Worm (Caenorhabditis elegans) whole organism, young adult: ENCODE measurements around the gene C46G7.5.
A peak's percentile ranks its signal among the peaks of the same experiment; 100 is the strongest.
"Not testable (repeated sequence)": the region's sequence is repeated elsewhere in the genome, so short reads cannot be mapped to it uniquely, and the experiment has no call there.

ENCODE experiments used
- B0261.1 ChIP-seq: sonication (generic microtip); optimal IDR thresholded peaks from 2 replicates; lab custom pipeline; 2016; ENCODE audit warnings: mild to moderate bottlenecking, missing genetic modification characterization, moderate library complexity, missing compliant biosample characterization
- F10E7.11 ChIP-seq: sonication (generic microtip); optimal IDR thresholded peaks from 2 replicates; lab custom pipeline; 2017; ENCODE audit warnings: mild to moderate bottlenecking, missing genetic modification characterization, moderate library complexity, missing compliant biosample characterization
- F23B12.7 ChIP-seq: sonication (generic microtip); optimal IDR thresholded peaks from 2 replicates; lab custom pipeline; 2017; ENCODE audit warnings: missing genetic modification characterization, mild to moderate bottlenecking, missing compliant biosample characterization, antibody characterized with exemption, moderate library complexity; ENCODE audit not compliant: insufficient read depth
- F37B4.10 ChIP-seq: fragments of 200-800 bp; sonication (Bioruptor generic); IDR thresholded peaks from 2 replicates; pipeline ENCODE4 v1.3.6; 2022; ENCODE audit warnings: missing genetic modification characterization, missing compliant biosample characterization
- F55B11.4 ChIP-seq: sonication (generic microtip); optimal IDR thresholded peaks from 2 replicates; lab custom pipeline; 2016; ENCODE audit warnings: missing compliant biosample characterization, missing genetic modification characterization, borderline replicate concordance; ENCODE audit not compliant: insufficient read depth
- F57A8.1 ChIP-seq: fragments of 200-800 bp; sonication (Bioruptor generic); optimal IDR thresholded peaks from 2 replicates; lab custom pipeline; 2018; ENCODE audit warnings: mild to moderate bottlenecking, missing genetic modification characterization, moderate library complexity, missing compliant biosample characterization
- T26A5.8 ChIP-seq: sonication (generic microtip); optimal IDR thresholded peaks from 2 replicates; lab custom pipeline; 2016; ENCODE audit warnings: missing genetic modification characterization, missing compliant biosample characterization
- Y53F4B.3 ChIP-seq: fragments of 200-800 bp; sonication (Bioruptor generic); IDR thresholded peaks from 2 replicates; pipeline ENCODE4 v1.3.6; 2022; ENCODE audit warnings: missing genetic modification reagents, missing genetic modification characterization, missing compliant biosample characterization
- Y67H2A.10 ChIP-seq: fragments of 200-800 bp; sonication (Bioruptor generic); conservative IDR thresholded peaks from 2 replicates; pipeline ENCODE4 v1.3.6; 2022; ENCODE audit warnings: missing genetic modification reagents, missing genetic modification characterization, missing compliant biosample characterization
- akir-1 ChIP-seq: fragments of 200-800 bp; sonication (Bioruptor generic); optimal IDR thresholded peaks from 2 replicates; lab custom pipeline; 2018; ENCODE audit warnings: mild to moderate bottlenecking, missing genetic modification characterization, moderate library complexity, missing compliant biosample characterization
- aptf-3 ChIP-seq: fragments of 200-800 bp; sonication (Bioruptor generic); IDR thresholded peaks from 2 replicates; pipeline ENCODE4 v1.3.6; 2022; ENCODE audit warnings: missing genetic modification characterization, missing compliant biosample characterization
- attf-5 ChIP-seq: fragments of 200-800 bp; sonication (Bioruptor generic); optimal IDR thresholded peaks from 2 replicates; lab custom pipeline; 2018; ENCODE audit warnings: mild to moderate bottlenecking, missing genetic modification characterization, missing compliant biosample characterization
- attf-6 ChIP-seq: fragments of 200-800 bp; sonication (Bioruptor generic); IDR thresholded peaks from 2 replicates; pipeline ENCODE4 v1.3.6; 2022; ENCODE audit warnings: missing genetic modification reagents, missing genetic modification characterization, missing compliant biosample characterization
- bed-2 ChIP-seq: fragments of 200-800 bp; sonication (Bioruptor generic); IDR thresholded peaks from 2 replicates; pipeline ENCODE4 v1.3.6; 2022; ENCODE audit warnings: missing genetic modification reagents, missing genetic modification characterization, missing compliant biosample characterization
- cebp-2 ChIP-seq: fragments of 200-800 bp; sonication (Bioruptor generic); IDR thresholded peaks from 2 replicates; pipeline ENCODE4 v1.3.6; 2022; ENCODE audit warnings: missing genetic modification characterization, missing compliant biosample characterization
- ceh-27 ChIP-seq: fragments of 200-800 bp; sonication (Bioruptor generic); optimal IDR thresholded peaks from 2 replicates; lab custom pipeline; 2018; ENCODE audit warnings: mild to moderate bottlenecking, missing genetic modification characterization, moderate library complexity, missing compliant biosample characterization
- die-1 ChIP-seq: sonication (generic microtip); optimal IDR thresholded peaks from 2 replicates; lab custom pipeline; 2016; ENCODE audit warnings: missing genotype, mild to moderate bottlenecking, missing genetic modification characterization, missing compliant biosample characterization
- egl-18 ChIP-seq: fragments of 200-800 bp; sonication (Bioruptor generic); IDR thresholded peaks from 2 replicates; pipeline ENCODE4 v1.3.6; 2022; ENCODE audit warnings: missing genetic modification reagents, missing genetic modification characterization, missing compliant biosample characterization
- egl-44 ChIP-seq: fragments of 200-800 bp; sonication (Bioruptor generic); IDR thresholded peaks from 2 replicates; pipeline ENCODE4 v1.3.6; 2022; ENCODE audit warnings: missing genetic modification reagents, missing genetic modification characterization, missing compliant biosample characterization
- fkh-3 ChIP-seq: sonication (generic microtip); optimal IDR thresholded peaks from 2 replicates; lab custom pipeline; 2016; ENCODE audit warnings: mild to moderate bottlenecking, missing genetic modification characterization, missing compliant biosample characterization
- hlh-26 ChIP-seq: fragments of 200-800 bp; sonication (Bioruptor generic); conservative IDR thresholded peaks from 2 replicates; pipeline ENCODE4 v1.3.6; 2022; ENCODE audit warnings: missing genetic modification reagents, missing genetic modification characterization, missing compliant biosample characterization
- hmg-1.2 ChIP-seq: fragments of 200-800 bp; sonication (Bioruptor generic); IDR thresholded peaks from 2 replicates; pipeline ENCODE4 v1.3.6; 2022; ENCODE audit warnings: missing genetic modification reagents, missing genetic modification characterization, missing compliant biosample characterization
- lin-26 ChIP-seq: fragments of 200-800 bp; sonication (Bioruptor generic); IDR thresholded peaks from 2 replicates; pipeline ENCODE4 v1.3.6; 2022; ENCODE audit warnings: missing genetic modification reagents, missing genetic modification characterization, missing compliant biosample characterization
- lsl-1 ChIP-seq: fragments of 200-800 bp; sonication (Bioruptor generic); optimal IDR thresholded peaks from 2 replicates; lab custom pipeline; 2018; ENCODE audit warnings: mild to moderate bottlenecking, missing genetic modification characterization, moderate library complexity, missing compliant biosample characterization
- madf-10 ChIP-seq: sonication (generic microtip); optimal IDR thresholded peaks from 2 replicates; lab custom pipeline; 2016; ENCODE audit warnings: mild to moderate bottlenecking, missing genetic modification characterization, missing compliant biosample characterization
- mes-4 ChIP-seq: sonication (generic microtip); optimal IDR thresholded peaks from 2 replicates; lab custom pipeline; 2016; ENCODE audit warnings: missing genotype, missing genetic modification characterization, missing compliant biosample characterization
- nhr-80 ChIP-seq: sonication (generic microtip); optimal IDR thresholded peaks from 2 replicates; lab custom pipeline; 2016; ENCODE audit warnings: missing genetic modification characterization, missing compliant biosample characterization
- pha-4 ChIP-seq: fragments of 150-350 bp; sonication (generic microtip); optimal IDR thresholded peaks from 2 replicates; lab custom pipeline; 2014; ENCODE audit warnings: missing biosample characterization, missing genetic modification reagents, missing genetic modification characterization
- sea-2 ChIP-seq: fragments of 200-800 bp; sonication (Bioruptor generic); IDR thresholded peaks from 2 replicates; pipeline ENCODE4 v1.3.6; 2022; ENCODE audit warnings: missing genetic modification characterization, missing compliant biosample characterization
- snpc-1.3 ChIP-seq: sonication (generic microtip); optimal IDR thresholded peaks from 2 replicates; lab custom pipeline; 2017; ENCODE audit warnings: missing genetic modification characterization, mild to moderate bottlenecking, missing compliant biosample characterization, antibody characterized with exemption, moderate library complexity, missing genotype, missing genetic modification reagents; ENCODE audit not compliant: insufficient read depth
- snpc-3.4 ChIP-seq: sonication (generic microtip); optimal IDR thresholded peaks from 2 replicates; lab custom pipeline; 2017; ENCODE audit warnings: missing genetic modification characterization, mild to moderate bottlenecking, missing compliant biosample characterization, antibody characterized with exemption, moderate library complexity, missing genotype, missing genetic modification reagents
- somi-1 ChIP-seq: fragments of 200-800 bp; sonication (Bioruptor generic); optimal IDR thresholded peaks from 2 replicates; lab custom pipeline; 2018; ENCODE audit warnings: mild to moderate bottlenecking, missing genetic modification characterization, missing compliant biosample characterization
- tbp1 ChIP-seq: fragments of 200-800 bp; sonication (Bioruptor generic); optimal IDR thresholded peaks from 2 replicates; lab custom pipeline; 2018; ENCODE audit warnings: mild to moderate bottlenecking, missing genetic modification characterization, missing compliant biosample characterization
- tbx-9 ChIP-seq: sonication (generic microtip); optimal IDR thresholded peaks from 2 replicates; lab custom pipeline; 2016; ENCODE audit warnings: borderline replicate concordance, missing genetic modification characterization, inconsistent platforms, missing compliant biosample characterization
- tlf-1 ChIP-seq: fragments of 200-800 bp; sonication (Bioruptor generic); optimal IDR thresholded peaks from 2 replicates; lab custom pipeline; 2018; ENCODE audit warnings: mild to moderate bottlenecking, missing genetic modification characterization, missing compliant biosample characterization
- unc-130 ChIP-seq: sonication (generic microtip); optimal IDR thresholded peaks from 2 replicates; lab custom pipeline; 2016; ENCODE audit warnings: missing genetic modification reagents, missing genetic modification characterization, missing compliant biosample characterization
- unc-62 ChIP-seq: fragments of 150-350 bp; optimal IDR thresholded peaks from 2 replicates; lab custom pipeline; 2014; ENCODE audit warnings: missing biosample characterization, missing genetic modification reagents, missing genetic modification characterization
- ztf-26 ChIP-seq: sonication (generic microtip); optimal IDR thresholded peaks from 2 replicates; lab custom pipeline; 2017; ENCODE audit warnings: missing genetic modification characterization, missing compliant biosample characterization

C46G7.5 gene

ce11 chrIV:6040676-6041075 lies 29.2 kb upstream of the C46G7.5 start, which contains the start of gene kcc-2:
kcc-2 (plus strand) TSS chrIV:6040976.
- no peak for TF ChIP-seq snpc-3.4 (tag; lab: Kevin White, UChicago)
- no peak for TF ChIP-seq B0261.1 (tag; lab: Kevin White, UChicago)
- no peak for TF ChIP-seq tbp1 (GFP tag; lab: Kevin White, UChicago)
- TF ChIP-seq lin-26 (GFP tag; lab: Robert Waterston, UW): no peak
- TF ChIP-seq cebp-2 (GFP tag; lab: Robert Waterston, UW): no peak

- TF ChIP-seq hmg-1.2 (GFP tag; lab: Robert Waterston, UW) (peak; percentile 67; the same call in 1 of the 2 replicates), F57A8.1 (GFP tag; lab: Kevin White, UChicago) (no peak)
- TF ChIP-seq, all 124 proteins: peak for 1
Observed at ce11 chrIV:6035113-6035512, 23.7 kb upstream of the C46G7.5 start.

DNA sequence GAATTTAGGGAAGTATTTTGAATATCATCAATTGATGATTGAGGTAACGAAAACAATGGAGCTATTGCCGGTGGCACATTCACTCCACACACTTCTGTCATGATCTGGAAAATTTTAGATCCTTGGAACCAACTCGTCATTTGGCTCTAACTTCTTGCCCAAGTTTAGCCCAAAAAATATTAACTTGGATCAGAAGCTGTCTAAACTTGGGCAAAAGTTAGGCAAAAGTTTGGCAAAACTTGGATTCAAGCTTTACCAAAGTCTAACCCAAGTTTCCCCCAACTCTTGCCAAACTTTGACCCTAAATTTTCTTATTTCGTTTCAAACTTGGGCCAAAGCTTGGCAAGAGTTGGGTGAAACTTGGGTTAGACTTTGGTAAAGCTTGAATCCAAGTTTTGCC lies 22.1 kb upstream of the C46G7.5 start, which contains the start of gene pqn-22:
Gene pqn-22 (minus strand): TSS at position 101 of the 400 bp plus-strand sequence.
- TF ChIP-seq Y53F4B.3 (GFP tag; lab: Robert Waterston, UW); lsl-1 (GFP tag; lab: Kevin White, UChicago); ztf-26 (tag; lab: Kevin White, UChicago): not testable (repeated sequence)

- TF ChIP-seq sea-2 (GFP tag; lab: Robert Waterston, UW) (no peak), die-1 (tag; lab: Kevin White, UChicago) (no peak), egl-18 (GFP tag; lab: Robert Waterston, UW) (no peak), attf-6 (GFP tag; lab: Robert Waterston, UW) (no peak), pha-4 (tag; lab: Kevin White, UChicago) (no peak), ceh-27 (GFP tag; lab: Kevin White, UChicago) (no peak), mes-4 (tag; lab: Kevin White, UChicago) (no peak), F23B12.7 (tag; lab: Kevin White, UChicago) (no peak), aptf-3 (GFP tag; lab: Robert Waterston, UW) (no peak), akir-1 (GFP tag; lab: Kevin White, UChicago) (no peak), hlh-26 (GFP tag; lab: Robert Waterston, UW) (no peak), snpc-3.4 (tag; lab: Kevin White, UChicago) (no peak), madf-10 (no peak), F10E7.11 (tag; lab: Kevin White, UChicago) (no peak), F55B11.4 (tag; lab: Kevin White, UChicago) (no peak), tbx-9 (tag; lab: Kevin White, UChicago) (no peak)
Observed at ce11 chrIV:6032413-6032812, 21.0 kb upstream of the C46G7.5 start.

- no peak for TF ChIP-seq tlf-1 (GFP tag; lab: Kevin White, UChicago)
- TF ChIP-seq nhr-80 (tag; lab: Kevin White, UChicago): peak; percentile 79
Observed at ce11 chrIV:6017664-6018063, 6.2 kb upstream of the C46G7.5 start, which contains the start of gene C46G7.1. C46G7.1 (plus strand) TSS chrIV:6018003.

DNA sequence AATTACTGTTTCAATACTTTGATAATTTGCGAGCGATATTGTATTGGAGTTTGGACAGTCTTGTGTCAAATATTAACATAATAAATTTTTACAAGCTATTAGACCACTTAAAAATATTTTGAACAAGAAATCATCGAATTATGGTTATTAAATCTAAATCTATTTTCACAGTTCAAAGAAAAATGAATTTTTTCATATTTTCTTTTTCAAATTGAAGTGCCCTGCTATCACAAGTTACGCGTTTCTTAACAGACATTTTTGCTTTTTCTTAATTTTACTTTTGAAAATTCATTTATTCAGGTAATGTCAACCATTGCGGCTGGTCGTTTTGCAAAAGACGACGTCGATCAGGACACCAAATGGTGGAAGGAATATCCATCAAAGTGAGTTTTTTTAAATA lies 3.5 kb upstream of the C46G7.5 start, which contains the start of gene C46G7.2:
Gene C46G7.2 (plus strand): TSS at position 301 of the 400 bp plus-strand sequence.
- TF ChIP-seq fkh-3 (tag; lab: Kevin White, UChicago) (no peak), T26A5.8 (tag; lab: Kevin White, UChicago) (no peak), egl-44 (GFP tag; lab: Robert Waterston, UW) (no peak), bed-2 (no peak), somi-1 (no peak), snpc-1.3 (tag; lab: Kevin White, UChicago) (no peak), F37B4.10 (GFP tag; lab: Robert Waterston, UW) (no peak), Y67H2A.10 (GFP tag; lab: Robert Waterston, UW) (no peak), unc-130 (GFP tag; lab: Kevin White, UChicago) (no peak), unc-62 (GFP tag; lab: Kevin White, UChicago) (no peak), attf-5 (no peak)
- TF ChIP-seq, all 124 proteins: peak for 0
